Worm (Caenorhabditis elegans) whole organism, L4 larva: ENCODE data around the gene phat-4.

Experiments used
- F37D6.2 ChIP-seq: sonication (generic microtip); optimal IDR thresholded peaks from 2 replicates; lab custom pipeline; 2016; ENCODE audit warnings: mild to moderate bottlenecking, missing genetic modification characterization, missing compliant biosample characterization
- Y48G9A.11 ChIP-seq: fragments of 200-800 bp; sonication (Bioruptor generic); IDR thresholded peaks from 2 replicates; pipeline ENCODE4 v1.3.6; 2022; ENCODE audit warnings: missing genetic modification reagents, missing genetic modification characterization, missing compliant biosample characterization
- Y5F2A.4 ChIP-seq: fragments of 200-800 bp; sonication (Bioruptor generic); optimal IDR thresholded peaks from 2 replicates; lab custom pipeline; 2018; ENCODE audit warnings: mild to moderate bottlenecking, missing genetic modification characterization, missing compliant biosample characterization
- ZK546.5 ChIP-seq, 2 experiments: sonication (generic microtip); optimal IDR thresholded peaks; 2 replicates each; lab custom pipeline; 2017; ENCODE audit warnings: missing biosample characterization in 2 of 2, missing genetic modification characterization in 2 of 2
- daf-16 ChIP-seq, 3 experiments: sonication (generic microtip); optimal IDR thresholded peaks; 2 replicates each; lab custom pipeline; 2016 to 2017; ENCODE audit warnings: missing genetic modification characterization in 3 of 3, missing genetic modification reagents in 3 of 3, mild to moderate bottlenecking in 2 of 3, missing compliant biosample characterization in 2 of 3, missing biosample characterization in 1 of 3, moderate library complexity in 1 of 3
- duxl-1 ChIP-seq: sonication (generic microtip); optimal IDR thresholded peaks from 2 replicates; lab custom pipeline; 2016; ENCODE audit warnings: mild to moderate bottlenecking, missing genetic modification characterization, moderate library complexity, missing compliant biosample characterization; ENCODE audit not compliant: poor library complexity
- egl-43 ChIP-seq: fragments of 200-800 bp; sonication (Bioruptor generic); IDR thresholded peaks from 2 replicates; pipeline ENCODE4 v1.3.6; 2022; ENCODE audit warnings: missing genetic modification reagents, missing genetic modification characterization, missing compliant biosample characterization
- fos-1 ChIP-seq: fragments of 150-350 bp; optimal IDR thresholded peaks from 2 replicates; lab custom pipeline; 2014; ENCODE audit warnings: missing biosample characterization, missing genetic modification characterization
- hlh-11 ChIP-seq: fragments of 200-800 bp; sonication (Bioruptor generic); optimal IDR thresholded peaks from 2 replicates; lab custom pipeline; 2018; ENCODE audit warnings: mild to moderate bottlenecking, missing genetic modification characterization, missing compliant biosample characterization
- hlh-30 ChIP-seq: sonication (generic microtip); optimal IDR thresholded peaks from 2 replicates; lab custom pipeline; 2017; ENCODE audit warnings: antibody characterized with exemption, mild to moderate bottlenecking, missing genetic modification characterization, missing compliant biosample characterization; ENCODE audit not compliant: insufficient read depth
- lin-1 ChIP-seq: fragments of 200-800 bp; sonication (Bioruptor generic); IDR thresholded peaks from 2 replicates; pipeline ENCODE4 v1.3.6; 2022; ENCODE audit warnings: missing genetic modification reagents, missing genetic modification characterization, missing compliant biosample characterization
- lin-13 ChIP-seq: fragments of 150-350 bp; optimal IDR thresholded peaks from 2 replicates; lab custom pipeline; 2014; ENCODE audit warnings: missing biosample characterization, missing genetic modification reagents, missing genetic modification characterization
- lin-15B ChIP-seq: fragments of 150-350 bp; sonication (generic microtip); optimal IDR thresholded peaks from 3 replicates; lab custom pipeline; 2014; ENCODE audit warnings: missing biosample characterization, missing genetic modification characterization
- lir-3 ChIP-seq: sonication (generic microtip); optimal IDR thresholded peaks from 2 replicates; lab custom pipeline; 2016; ENCODE audit warnings: mild to moderate bottlenecking, missing genetic modification characterization, missing compliant biosample characterization
- lsy-2 ChIP-seq, 2 experiments: fragments of 150-350 bp in 1 of 2; sonication (generic microtip) in 1 of 2; optimal IDR thresholded peaks; 2 replicates each; lab custom pipeline; 2014 to 2017; ENCODE audit warnings: missing biosample characterization in 2 of 2, missing genetic modification characterization in 2 of 2
- madf-5 ChIP-seq, 2 experiments: fragments of 200-800 bp; sonication (Bioruptor generic); IDR thresholded peaks; 2 replicates each; pipeline ENCODE4 v1.3.6; 2022; ENCODE audit warnings: missing compliant biosample characterization in 2 of 2, missing genetic modification characterization in 2 of 2
- mxl-3 ChIP-seq: fragments of 200-800 bp; sonication (Bioruptor generic); optimal IDR thresholded peaks from 2 replicates; lab custom pipeline; 2018; ENCODE audit warnings: mild to moderate bottlenecking, missing genetic modification characterization, missing compliant biosample characterization
- nhr-111 ChIP-seq: fragments of 200-800 bp; sonication (Bioruptor generic); optimal IDR thresholded peaks from 2 replicates; lab custom pipeline; 2018; ENCODE audit warnings: mild to moderate bottlenecking, missing genetic modification characterization, missing compliant biosample characterization
- nhr-237 ChIP-seq: sonication (generic microtip); optimal IDR thresholded peaks from 2 replicates; lab custom pipeline; 2017; ENCODE audit warnings: missing biosample characterization, missing genetic modification characterization
- nhr-48 ChIP-seq: sonication (generic microtip); optimal IDR thresholded peaks from 2 replicates; lab custom pipeline; 2016; ENCODE audit warnings: mild to moderate bottlenecking, missing genetic modification characterization, missing compliant biosample characterization
- pha-4 ChIP-seq, 2 experiments: fragments of 150-350 bp in 1 of 2; fragments of 200-800 bp in 1 of 2; sonication (Bioruptor generic) in 1 of 2; IDR thresholded peaks in 1 of 2; optimal IDR thresholded peaks in 1 of 2; 2 replicates each; pipeline versions ENCODE4 v1.3.6 to Lab custom; 2014 to 2022; ENCODE audit warnings: missing genetic modification characterization in 2 of 2, missing genetic modification reagents in 2 of 2, missing biosample characterization in 1 of 2, missing compliant biosample characterization in 1 of 2
- pqm-1 ChIP-seq: sonication (generic microtip); optimal IDR thresholded peaks from 2 replicates; lab custom pipeline; 2017; ENCODE audit warnings: missing biosample characterization, missing genetic modification characterization
- skn-1 ChIP-seq: fragments of 150-350 bp; optimal IDR thresholded peaks from 2 replicates; lab custom pipeline; 2014; ENCODE audit warnings: missing biosample characterization, missing genetic modification characterization
- snpc-4 ChIP-seq: fragments of 150-350 bp; optimal IDR thresholded peaks from 2 replicates; lab custom pipeline; 2014; ENCODE audit warnings: missing biosample characterization, missing genetic modification characterization
- spr-3 ChIP-seq: fragments of 200-800 bp; sonication (Bioruptor generic); optimal IDR thresholded peaks from 2 replicates; lab custom pipeline; 2018; ENCODE audit warnings: mild to moderate bottlenecking, missing genetic modification characterization, missing compliant biosample characterization
- unc-62 ChIP-seq, 3 experiments: fragments of 150-350 bp in 1 of 3; sonication (generic microtip); optimal IDR thresholded peaks in 2 of 3; peaks in 1 of 3; 1 replicate in 1 of 3; 2 replicates in 2 of 3; lab custom pipeline; 2014 to 2017; ENCODE audit warnings: missing biosample characterization in 3 of 3, missing genetic modification characterization in 3 of 3, missing genetic modification reagents in 3 of 3, missing genotype in 1 of 3
- vab-7 ChIP-seq: fragments of 200-800 bp; sonication (Bioruptor generic); IDR thresholded peaks from 2 replicates; pipeline ENCODE4 v1.3.6; 2022; ENCODE audit warnings: missing genetic modification reagents, missing genetic modification characterization, missing compliant biosample characterization

The phat-4 gene

ce11 chrV:4129604-4130003 lies at the start of gene phat-4:
TSS of gene phat-4 (plus strand) at chrV:4129904.
- no peak for TF ChIP-seq pqm-1
- TF ChIP-seq lin-15B (tag; lab: Kevin White, UChicago), result no peak
- no peak for TF ChIP-seq madf-5 (GFP tag; IDR thresholded peaks at IDR 0.05; lab: Robert Waterston, UW)
- TF ChIP-seq skn-1 (tag; lab: Kevin White, UChicago), result no peak
- TF ChIP-seq snpc-4 (tag; lab: Kevin White, UChicago), result no peak
- TF ChIP-seq spr-3 (GFP tag; lab: Kevin White, UChicago), result no peak
- no peak for TF ChIP-seq fos-1
- TF ChIP-seq pha-4 (GFP tag; IDR thresholded peaks at IDR 0.05; lab: Robert Waterston, UW), result no peak
- no peak for TF ChIP-seq pha-4 (tag; optimal IDR thresholded peaks at IDR 0.05; lab: Kevin White, UChicago)
- no peak for TF ChIP-seq lsy-2 (tag; optimal IDR thresholded peaks at IDR 0.05; lab: Kevin White, UChicago)
- no peak for TF ChIP-seq Y48G9A.11 (GFP tag; lab: Robert Waterston, UW)
- TF ChIP-seq hlh-30 (tag; lab: Kevin White, UChicago), result no peak
- TF ChIP-seq lin-1 (GFP tag; lab: Robert Waterston, UW), result no peak
- TF ChIP-seq lin-13 (GFP tag; lab: Kevin White, UChicago), result no peak
- TF ChIP-seq daf-16 (GFP tag; optimal IDR thresholded peaks at IDR 0.05; lab: Kevin White, UChicago), result no peak
- no peak for TF ChIP-seq daf-16 (tag; optimal IDR thresholded peaks at IDR 0.05; lab: Kevin White, UChicago)
- no peak for TF ChIP-seq duxl-1 (tag; lab: Kevin White, UChicago)
- TF ChIP-seq nhr-48, result no peak
- TF ChIP-seq egl-43 (GFP tag; lab: Robert Waterston, UW), result no peak

- TF ChIP-seq nhr-237 (no peak), unc-62 (GFP tag; optimal IDR thresholded peaks at IDR 0.05 in 1 of 2; lab: Kevin White, UChicago) (peak in 1 of 2 experiments; percentile 93), unc-62 (tag; optimal IDR thresholded peaks at IDR 0.05; lab: Kevin White, UChicago) (no peak)
Observed at ce11 chrV:4080546-4080945, 49.2 kb upstream of the phat-4 start.

- TF ChIP-seq lir-3 (tag; lab: Kevin White, UChicago) (no peak), lin-15B (tag; lab: Kevin White, UChicago) (no peak), spr-3 (GFP tag; lab: Kevin White, UChicago) (no peak), pha-4 (GFP tag; IDR thresholded peaks at IDR 0.05; lab: Robert Waterston, UW) (no peak), pha-4 (tag; optimal IDR thresholded peaks at IDR 0.05; lab: Kevin White, UChicago) (no peak), ZK546.5 (tag; optimal IDR thresholded peaks at IDR 0.05; lab: Kevin White, UChicago) (no peak)
Observed at ce11 chrV:4081283-4081682, 48.4 kb upstream of the phat-4 start, which contains the start of gene srh-211. TSS of gene srh-211 (minus strand) at chrV:4081383.

ce11 chrV:4082952-4083351 lies 46.8 kb upstream of the phat-4 start, which contains the start of gene F38H12.5:
TSS of gene F38H12.5 (minus strand) at chrV:4083052.
- TF ChIP-seq hlh-11 (tag; lab: Kevin White, UChicago) (no peak), unc-62 (GFP tag; optimal IDR thresholded peaks at IDR 0.05 in 1 of 2; lab: Kevin White, UChicago) (peak in 1 of 2 experiments; percentile 8), unc-62 (tag; optimal IDR thresholded peaks at IDR 0.05; lab: Kevin White, UChicago) (no peak)

ce11 chrV:4094740-4095139 lies 35.0 kb upstream of the phat-4 start, which contains the start of gene nhr-181:
TSS of gene nhr-181 (plus strand) at chrV:4095040.
- TF ChIP-seq vab-7 (no peak), unc-62 (GFP tag; optimal IDR thresholded peaks at IDR 0.05 in 1 of 2; lab: Kevin White, UChicago) (peak in 1 of 2 experiments; percentile 27), unc-62 (tag; optimal IDR thresholded peaks at IDR 0.05; lab: Kevin White, UChicago) (no peak), Y5F2A.4 (GFP tag; lab: Kevin White, UChicago) (no peak), F37D6.2 (no peak), lin-15B (tag; lab: Kevin White, UChicago) (no peak)

- TF ChIP-seq hlh-11 (tag; lab: Kevin White, UChicago) (no peak), nhr-111 (no peak), Y48G9A.11 (GFP tag; lab: Robert Waterston, UW) (no peak), mxl-3 (GFP tag; lab: Kevin White, UChicago) (no peak)
- TF ChIP-seq, all 104 proteins: peak for 0
Observed at ce11 chrV:4101567-4101966, 28.1 kb upstream of the phat-4 start, which contains the start of gene srj-40. TSS of gene srj-40 (plus strand) at chrV:4101867.
